Worm (Caenorhabditis elegans) whole organism, L4 larva: ENCODE results near the gene R07B7.12.

Source experiments
- aha-1 ChIP-seq: fragments of 150-350 bp; peaks from one replicate; lab custom pipeline; 2014; ENCODE audit warnings: missing biosample characterization, missing genetic modification characterization
- ama-1 ChIP-seq: fragments of 150-350 bp; optimal IDR thresholded peaks from 2 replicates; lab custom pipeline; 2014; ENCODE audit warnings: inconsistent platforms, mixed read lengths
- attf-4 ChIP-seq: sonication (generic microtip); optimal IDR thresholded peaks from 3 replicates; lab custom pipeline; 2017; ENCODE audit warnings: missing biosample characterization, missing genetic modification characterization
- ces-1 ChIP-seq: fragments of 150-350 bp; sonication (generic microtip); optimal IDR thresholded peaks from 4 replicates; lab custom pipeline; 2014; ENCODE audit warnings: missing biosample characterization, missing genetic modification reagents, missing genetic modification characterization
- daf-16 ChIP-seq, 3 experiments: sonication (generic microtip); optimal IDR thresholded peaks; 2 replicates each; lab custom pipeline; 2016 to 2017; ENCODE audit warnings: missing genetic modification characterization in 3 of 3, missing genetic modification reagents in 3 of 3, mild to moderate bottlenecking in 2 of 3, missing compliant biosample characterization in 2 of 3, missing biosample characterization in 1 of 3, moderate library complexity in 1 of 3
- daf-19 ChIP-seq: fragments of 200-800 bp; sonication (Bioruptor generic); conservative IDR thresholded peaks from 2 replicates; pipeline ENCODE4 v1.3.6; 2022; ENCODE audit warnings: missing genetic modification characterization, missing compliant biosample characterization
- dmd-6 ChIP-seq: fragments of 200-800 bp; sonication (Bioruptor generic); IDR thresholded peaks from 2 replicates; pipeline ENCODE4 v1.3.6; 2022; ENCODE audit warnings: missing genetic modification reagents, missing genetic modification characterization, missing compliant biosample characterization
- dpl-1 ChIP-seq: fragments of 150-350 bp; optimal IDR thresholded peaks from 2 replicates; lab custom pipeline; 2014; ENCODE audit warnings: missing biosample characterization, missing genetic modification reagents, missing genetic modification characterization
- dve-1 ChIP-seq: sonication (generic microtip); optimal IDR thresholded peaks from 2 replicates; lab custom pipeline; 2017; ENCODE audit warnings: antibody characterized with exemption, mild to moderate bottlenecking, missing genetic modification characterization, missing compliant biosample characterization; ENCODE audit not compliant: insufficient read depth
- egl-43 ChIP-seq: fragments of 200-800 bp; sonication (Bioruptor generic); IDR thresholded peaks from 2 replicates; pipeline ENCODE4 v1.3.6; 2022; ENCODE audit warnings: missing genetic modification reagents, missing genetic modification characterization, missing compliant biosample characterization
- fos-1 ChIP-seq: fragments of 150-350 bp; optimal IDR thresholded peaks from 2 replicates; lab custom pipeline; 2014; ENCODE audit warnings: missing biosample characterization, missing genetic modification characterization
- hlh-30 ChIP-seq: sonication (generic microtip); optimal IDR thresholded peaks from 2 replicates; lab custom pipeline; 2017; ENCODE audit warnings: antibody characterized with exemption, mild to moderate bottlenecking, missing genetic modification characterization, missing compliant biosample characterization; ENCODE audit not compliant: insufficient read depth
- hmg-1.1 ChIP-seq: fragments of 200-800 bp; sonication (Bioruptor generic); IDR thresholded peaks from 2 replicates; pipeline ENCODE4 v1.3.6; 2022; ENCODE audit warnings: missing genetic modification reagents, missing genetic modification characterization, missing compliant biosample characterization
- jun-1 ChIP-seq: fragments of 150-350 bp; optimal IDR thresholded peaks from 2 replicates; lab custom pipeline; 2014; ENCODE audit warnings: missing biosample characterization, missing genetic modification reagents, missing genetic modification characterization
- lin-1 ChIP-seq: fragments of 200-800 bp; sonication (Bioruptor generic); IDR thresholded peaks from 2 replicates; pipeline ENCODE4 v1.3.6; 2022; ENCODE audit warnings: missing genetic modification reagents, missing genetic modification characterization, missing compliant biosample characterization
- lin-29 ChIP-seq: fragments of 200-800 bp; sonication (Bioruptor generic); IDR thresholded peaks from 2 replicates; pipeline ENCODE4 v1.3.6; 2022; ENCODE audit warnings: missing genetic modification reagents, missing genetic modification characterization, missing compliant biosample characterization
- mdl-1 ChIP-seq, 2 experiments: fragments of 150-350 bp in 1 of 2; sonication (generic microtip) in 1 of 2; optimal IDR thresholded peaks; 2 replicates each; lab custom pipeline; 2014 to 2017; ENCODE audit warnings: missing biosample characterization in 2 of 2, missing genetic modification characterization in 2 of 2
- mes-2 ChIP-seq: sonication (generic microtip); optimal IDR thresholded peaks from 2 replicates; lab custom pipeline; 2016; ENCODE audit warnings: missing genotype, mild to moderate bottlenecking, missing genetic modification characterization, missing compliant biosample characterization; ENCODE audit not compliant: poor library complexity, severe bottlenecking
- mxl-3 ChIP-seq: fragments of 200-800 bp; sonication (Bioruptor generic); optimal IDR thresholded peaks from 2 replicates; lab custom pipeline; 2018; ENCODE audit warnings: mild to moderate bottlenecking, missing genetic modification characterization, missing compliant biosample characterization
- nhr-28 ChIP-seq: fragments of 150-350 bp; optimal IDR thresholded peaks from 2 replicates; lab custom pipeline; 2014; ENCODE audit warnings: missing biosample characterization, missing genetic modification characterization
- nhr-6 ChIP-seq: fragments of 150-350 bp; optimal IDR thresholded peaks from 2 replicates; lab custom pipeline; 2014; ENCODE audit warnings: missing biosample characterization, missing genetic modification characterization
- nhr-77 ChIP-seq: fragments of 150-350 bp; optimal IDR thresholded peaks from 2 replicates; lab custom pipeline; 2014; ENCODE audit warnings: missing biosample characterization, missing genetic modification characterization
- pqm-1 ChIP-seq: sonication (generic microtip); optimal IDR thresholded peaks from 2 replicates; lab custom pipeline; 2017; ENCODE audit warnings: missing biosample characterization, missing genetic modification characterization
- saeg-2 ChIP-seq: fragments of 200-800 bp; sonication (Bioruptor generic); IDR thresholded peaks from 2 replicates; pipeline ENCODE4 v1.3.6; 2022; ENCODE audit warnings: missing genetic modification reagents, missing genetic modification characterization, missing compliant biosample characterization
- sdz-12 ChIP-seq: fragments of 200-800 bp; sonication (Bioruptor generic); optimal IDR thresholded peaks from 2 replicates; lab custom pipeline; 2018; ENCODE audit warnings: mild to moderate bottlenecking, missing genetic modification characterization, missing compliant biosample characterization
- skn-1 ChIP-seq: fragments of 150-350 bp; optimal IDR thresholded peaks from 2 replicates; lab custom pipeline; 2014; ENCODE audit warnings: missing biosample characterization, missing genetic modification characterization
- tag-97 ChIP-seq: fragments of 200-800 bp; sonication (Bioruptor generic); IDR thresholded peaks from 2 replicates; pipeline ENCODE4 v1.3.6; 2022; ENCODE audit warnings: missing genetic modification characterization, missing compliant biosample characterization
- tra-1 ChIP-seq: fragments of 200-800 bp; sonication (Bioruptor generic); IDR thresholded peaks from 2 replicates; pipeline ENCODE4 v1.3.6; 2022; ENCODE audit warnings: missing genetic modification reagents, missing genetic modification characterization, missing compliant biosample characterization
- unc-62 ChIP-seq, 3 experiments: fragments of 150-350 bp in 1 of 3; sonication (generic microtip); optimal IDR thresholded peaks in 2 of 3; peaks in 1 of 3; 1 replicate in 1 of 3; 2 replicates in 2 of 3; lab custom pipeline; 2014 to 2017; ENCODE audit warnings: missing biosample characterization in 3 of 3, missing genetic modification characterization in 3 of 3, missing genetic modification reagents in 3 of 3, missing genotype in 1 of 3
- zfp-3 ChIP-seq: fragments of 200-800 bp; sonication (Bioruptor generic); conservative IDR thresholded peaks from 2 replicates; pipeline ENCODE4 v1.3.6; 2022; ENCODE audit warnings: missing genetic modification reagents, missing genetic modification characterization, missing compliant biosample characterization
- ztf-7 ChIP-seq: fragments of 150-350 bp; optimal IDR thresholded peaks from 2 replicates; lab custom pipeline; 2014; ENCODE audit warnings: missing biosample characterization, missing genetic modification characterization

R07B7.12 gene

ce11 chrV:12106841-12107240 is 18.0 kb downstream of the R07B7.12 start, which contains the start of gene nhr-136 (continued):
- TF ChIP-seq lin-29 (GFP tag; lab: Robert Waterston, UW) (no peak), attf-4 (tag; lab: Kevin White, UChicago) (no peak)

- no peak for TF ChIP-seq sdz-12 (GFP tag; lab: Kevin White, UChicago)
- peak; percentile 19 for TF ChIP-seq mes-2 (tag; lab: Kevin White, UChicago)
- TF ChIP-seq hlh-30: peak; percentile 56
- peak; percentile 23 for TF ChIP-seq aha-1
- TF ChIP-seq zfp-3 (GFP tag; lab: Robert Waterston, UW): no peak
- TF ChIP-seq dpl-1 (GFP tag; lab: Kevin White, UChicago): peak; percentile 11
- no peak for TF ChIP-seq egl-43 (GFP tag; lab: Robert Waterston, UW)
- no peak for TF ChIP-seq daf-19 (GFP tag; lab: Robert Waterston, UW)
- peak; percentile 46 for TF ChIP-seq nhr-28
- peak; percentile 53 for TF ChIP-seq nhr-6 (tag; lab: Kevin White, UChicago)
- no peak for TF ChIP-seq jun-1
Measured at ce11 chrV:12111452-12111851, 22.6 kb downstream of the R07B7.12 start, which contains the start of gene lhpp-1. lhpp-1 (minus strand) TSS chrV:12111805.

ce11 chrV:12113726-12114125 is 24.9 kb downstream of the R07B7.12 start:
- TF ChIP-seq nhr-77 (tag; lab: Kevin White, UChicago) (peak; percentile 3), mdl-1 (tag; optimal IDR thresholded peaks at IDR 0.05; lab: Kevin White, UChicago) (peak in 1 of 2 experiments; percentile 13), saeg-2 (GFP tag; lab: Robert Waterston, UW) (no peak), hmg-1.1 (no peak), tra-1 (GFP tag; lab: Robert Waterston, UW) (no peak), aha-1 (peak; percentile 30), mxl-3 (GFP tag; lab: Kevin White, UChicago) (peak; percentile 66), dmd-6 (GFP tag; lab: Robert Waterston, UW) (peak; percentile 54), lin-1 (GFP tag; lab: Robert Waterston, UW) (no peak), pqm-1 (peak; percentile 85), nhr-28 (peak; percentile 91)

- TF ChIP-seq ces-1 (GFP tag; lab: Kevin White, UChicago): no peak
- no peak for TF ChIP-seq nhr-6 (tag; lab: Kevin White, UChicago)
- no peak for TF ChIP-seq skn-1 (tag; lab: Kevin White, UChicago)
- TF ChIP-seq tag-97 (GFP tag; lab: Robert Waterston, UW): no peak
- TF ChIP-seq tra-1 (GFP tag; lab: Robert Waterston, UW): no peak
- no peak for TF ChIP-seq ztf-7 (tag; lab: Kevin White, UChicago)
- no peak for TF ChIP-seq ama-1 (lab: Kevin White, UChicago)
Measured at ce11 chrV:12114693-12115092, 25.8 kb downstream of the R07B7.12 start, which contains the start of gene spin-1. spin-1 (plus strand) TSS chrV:12114993.

ce11 chrV:12115150-12115549 is 26.3 kb downstream of the R07B7.12 start:
- TF ChIP-seq dmd-6 (GFP tag; lab: Robert Waterston, UW) (peak; percentile 75), nhr-28 (peak; percentile 81), fos-1 (tag; lab: Kevin White, UChicago) (no peak), daf-16 (GFP tag; optimal IDR thresholded peaks at IDR 0.05; lab: Kevin White, UChicago) (no peak), daf-16 (tag; optimal IDR thresholded peaks at IDR 0.05; lab: Kevin White, UChicago) (peak; percentile 69), dve-1 (tag; lab: Kevin White, UChicago) (peak; percentile 38), ces-1 (GFP tag; lab: Kevin White, UChicago) (no peak), unc-62 (GFP tag; optimal IDR thresholded peaks at IDR 0.05 in 1 of 2; lab: Kevin White, UChicago) (peak in 1 of 2 experiments; percentile 97), unc-62 (tag; optimal IDR thresholded peaks at IDR 0.05; lab: Kevin White, UChicago) (no peak)
- TF ChIP-seq, all 104 proteins: peak for 5
